Worm (Caenorhabditis elegans) whole organism, mixed stage, embryonic: ENCODE results near the gene C46C2.6.

Experiments
- bed-3 ChIP-seq: fragments of 200-800 bp; sonication (Bioruptor generic); optimal IDR thresholded peaks from 3 replicates; lab custom pipeline; 2018; ENCODE audit warnings: mild to moderate bottlenecking, missing genetic modification characterization, moderate library complexity, missing compliant biosample characterization
- elt-1 ChIP-seq: sonication (generic microtip); optimal IDR thresholded peaks from 2 replicates; lab custom pipeline; 2017; ENCODE audit warnings: missing genetic modification characterization, mild to moderate bottlenecking, missing compliant biosample characterization, antibody characterized with exemption, moderate library complexity, borderline replicate concordance; ENCODE audit not compliant: insufficient read depth
- mab-5 ChIP-seq: fragments of 150-350 bp; optimal IDR thresholded peaks from 2 replicates; lab custom pipeline; 2014; ENCODE audit warnings: missing biosample characterization, missing genetic modification characterization
- sptf-1 ChIP-seq: sonication (generic microtip); optimal IDR thresholded peaks from 2 replicates; lab custom pipeline; 2017; ENCODE audit warnings: mild to moderate bottlenecking, missing genetic modification characterization, moderate library complexity, missing compliant biosample characterization
- unc-62 ChIP-seq: fragments of 150-350 bp; optimal IDR thresholded peaks from 2 replicates; lab custom pipeline; 2014; ENCODE audit warnings: missing biosample characterization, missing genetic modification reagents, missing genetic modification characterization

DNA sequence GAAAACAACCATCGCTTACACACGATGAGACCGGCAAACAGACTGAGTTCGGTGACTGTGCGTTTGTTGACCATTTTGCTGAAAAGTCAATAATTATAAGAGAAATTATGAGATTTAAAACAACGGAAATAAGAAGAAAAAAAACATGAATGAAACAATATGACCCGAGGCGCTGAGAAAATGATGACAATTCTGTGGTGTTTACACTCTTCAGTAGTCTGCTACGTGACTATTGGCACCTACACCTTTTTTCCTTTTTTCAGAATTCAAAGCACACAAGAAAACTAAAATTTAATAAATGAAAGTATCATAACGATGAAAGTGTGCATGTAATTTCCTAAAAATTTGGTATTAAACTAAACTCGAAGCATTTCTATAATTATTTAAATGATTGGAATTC, 47.5 kb downstream of the C46C2.6 start, which contains the start of gene Y11D7A.10:
- TF ChIP-seq bed-3 (GFP tag; lab: Kevin White, UChicago), result no peak
- no peak for TF ChIP-seq unc-62 (GFP tag; lab: Kevin White, UChicago)
- TF ChIP-seq sptf-1 (tag; lab: Kevin White, UChicago), result no peak
- TF ChIP-seq elt-1, result no peak
- TF ChIP-seq mab-5 (tag; lab: Kevin White, UChicago), result no peak
